Fruit fly (Drosophila melanogaster) S2 (cell line): ENCODE measurements around the gene meru.

Experiments
- CG8478 ChIP-seq: fragments of >200 bp; optimal IDR thresholded peaks from 2 replicates; lab custom pipeline; 2018
- CTCF ChIP-seq, 2 experiments: fragments of >200 bp; optimal IDR thresholded peaks; 2 replicates each; lab custom pipeline; 2018

Gene meru

dm6 chr3L:15843962-15844361, at the start of gene meru:
Gene meru (minus strand): TSS chr3L:15844062.
- TF ChIP-seq CTCF (optimal IDR thresholded peaks at IDR 0.05; lab: Kevin White, UChicago): no peak
- TF ChIP-seq CG8478 (lab: Kevin White, UChicago): no peak

DNA sequence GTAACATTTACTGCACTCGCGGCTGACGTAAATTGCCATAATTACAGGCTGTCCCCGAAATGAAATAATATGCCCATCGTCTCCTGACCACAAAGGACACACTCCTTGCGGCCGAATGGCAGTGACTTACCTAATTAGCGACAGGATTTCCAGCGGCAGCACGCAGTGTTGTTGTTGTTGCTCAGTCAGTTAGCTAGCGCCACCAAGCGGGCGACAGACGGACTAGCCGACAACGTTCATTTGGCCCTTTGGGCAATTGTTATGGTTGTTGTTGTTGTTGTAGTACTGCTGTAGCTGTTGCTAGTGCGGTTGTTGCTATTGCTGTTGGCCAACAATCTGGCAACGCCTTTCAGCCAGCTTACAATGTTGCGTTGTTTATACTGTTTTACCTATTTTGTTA, 49.6 kb upstream of the meru start:
- TF ChIP-seq CTCF (optimal IDR thresholded peaks at IDR 0.05; lab: Kevin White, UChicago) (peak; percentile 73 to 88), CG8478 (lab: Kevin White, UChicago) (no peak)

dm6 chr3L:15877520-15877919, 33.7 kb upstream of the meru start:
- TF ChIP-seq CG8478 (lab: Kevin White, UChicago) (no peak), CTCF (optimal IDR thresholded peaks at IDR 0.05; lab: Kevin White, UChicago) (no peak)

dm6 chr3L:15856035-15856434, 12.2 kb upstream of the meru start:
- TF ChIP-seq CG8478 (lab: Kevin White, UChicago) (no peak), CTCF (optimal IDR thresholded peaks at IDR 0.05; lab: Kevin White, UChicago) (no peak)

DNA sequence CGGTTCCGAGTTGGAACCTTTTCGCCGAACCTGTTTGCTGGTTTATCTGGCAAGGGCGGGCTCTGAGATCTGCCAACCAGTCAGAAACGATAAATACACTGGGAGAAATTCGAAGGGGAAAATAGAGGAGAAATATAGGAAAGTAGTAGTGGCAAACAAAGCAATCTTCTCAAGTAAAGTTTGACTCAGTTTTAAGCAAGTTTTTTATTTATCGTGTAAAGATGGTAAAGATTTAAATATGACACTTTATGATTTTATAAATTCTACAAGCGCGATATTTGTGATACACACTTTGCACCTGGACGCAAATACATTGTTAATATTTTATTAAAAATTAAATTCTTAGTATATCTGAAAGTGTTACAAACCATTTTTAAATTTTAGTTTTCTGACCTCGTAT, 3.8 kb upstream of the meru start:
- no peak for TF ChIP-seq CG8478 (lab: Kevin White, UChicago)
- TF ChIP-seq CTCF (optimal IDR thresholded peaks at IDR 0.05; lab: Kevin White, UChicago): no peak

DNA sequence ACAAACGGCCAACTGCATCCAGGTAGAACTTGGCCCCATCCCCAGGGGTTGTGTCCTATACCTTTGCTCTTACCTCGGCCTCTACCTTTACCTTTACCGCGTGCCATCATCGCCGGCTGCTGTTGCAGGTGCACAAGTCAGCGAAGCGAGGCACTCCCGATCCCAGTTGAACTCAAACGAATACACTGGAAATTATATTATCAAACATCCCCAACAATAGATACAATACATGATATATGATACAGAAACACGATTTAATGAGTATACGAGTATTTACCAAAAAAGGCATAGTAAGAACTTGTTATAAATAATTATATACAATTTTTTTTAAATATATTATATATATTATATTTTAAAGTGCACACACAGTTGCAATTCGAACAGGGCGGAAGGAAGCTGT, 3.4 kb upstream of the meru start:
- no peak for TF ChIP-seq CG8478 (lab: Kevin White, UChicago)
- TF ChIP-seq CTCF (optimal IDR thresholded peaks at IDR 0.05; lab: Kevin White, UChicago): no peak

DNA sequence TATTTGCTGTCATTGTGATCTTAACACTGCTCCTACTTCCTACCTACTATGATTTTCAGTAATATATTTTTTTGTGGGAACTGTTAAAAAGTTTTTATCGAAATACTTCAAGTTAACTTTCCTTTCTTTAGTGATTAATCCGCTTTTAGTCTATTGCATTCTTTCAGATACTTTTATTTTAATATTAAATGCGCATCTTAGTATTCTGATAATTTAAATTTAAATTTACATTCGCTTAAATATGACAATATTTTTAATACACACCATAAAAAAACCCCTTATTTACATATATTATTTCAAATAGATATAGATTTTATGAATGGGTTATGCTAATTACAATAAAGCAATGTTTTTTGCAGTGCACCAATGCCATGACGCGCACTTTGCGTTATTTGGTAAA, 715 bp upstream of the meru start:
- no peak for TF ChIP-seq CG8478 (lab: Kevin White, UChicago)
- TF ChIP-seq CTCF (optimal IDR thresholded peaks at IDR 0.05; lab: Kevin White, UChicago): no peak

DNA sequence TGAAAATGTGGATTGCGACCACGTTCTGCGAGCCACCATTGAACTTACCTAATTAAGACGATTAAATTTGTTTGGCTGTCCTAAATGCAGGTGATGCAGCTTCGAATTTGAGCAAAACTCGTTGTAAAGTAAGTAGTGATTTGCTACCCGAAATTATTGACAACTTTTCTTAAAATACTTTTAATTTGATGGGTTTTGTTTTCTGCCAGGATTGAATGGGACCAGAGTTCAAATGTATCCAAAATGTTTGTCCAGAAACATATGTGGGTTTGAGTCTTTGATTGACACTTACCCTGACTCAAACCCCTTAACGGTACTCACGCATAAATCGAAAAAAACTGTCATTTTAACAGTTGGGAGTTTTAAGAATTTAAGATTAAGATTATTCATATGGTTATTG, 6.7 kb downstream of the meru start, which contains the start of gene CG15715:
Gene CG15715, minus strand, starts transcription at position 274 of the 400 bp plus-strand sequence.
- TF ChIP-seq CG8478 (lab: Kevin White, UChicago) (no peak), CTCF (optimal IDR thresholded peaks at IDR 0.05; lab: Kevin White, UChicago) (peak in 1 of 2 experiments; percentile 54)

dm6 chr3L:15834877-15835555, 8.8 kb downstream of the meru start, which contains the start of gene CG18081:
Gene CG18081 (minus strand): TSS chr3L:15835388.
- TF ChIP-seq CG8478 (lab: Kevin White, UChicago): no peak
- peak in 1 of 2 experiments; percentile 46 for TF ChIP-seq CTCF (optimal IDR thresholded peaks at IDR 0.05; lab: Kevin White, UChicago)

dm6 chr3L:15832146-15832545, 11.7 kb downstream of the meru start, which contains the start of gene CG12713:
Gene CG12713 (plus strand): TSS chr3L:15832464.
- peak in 1 of 2 experiments; percentile 38 for TF ChIP-seq CTCF (optimal IDR thresholded peaks at IDR 0.05; lab: Kevin White, UChicago)
- no peak for TF ChIP-seq CG8478 (lab: Kevin White, UChicago)

dm6 chr3L:15826985-15827635, 16.8 kb downstream of the meru start:
- no peak for TF ChIP-seq CTCF (optimal IDR thresholded peaks at IDR 0.05; lab: Kevin White, UChicago)
- TF ChIP-seq CG8478 (lab: Kevin White, UChicago): no peak

DNA sequence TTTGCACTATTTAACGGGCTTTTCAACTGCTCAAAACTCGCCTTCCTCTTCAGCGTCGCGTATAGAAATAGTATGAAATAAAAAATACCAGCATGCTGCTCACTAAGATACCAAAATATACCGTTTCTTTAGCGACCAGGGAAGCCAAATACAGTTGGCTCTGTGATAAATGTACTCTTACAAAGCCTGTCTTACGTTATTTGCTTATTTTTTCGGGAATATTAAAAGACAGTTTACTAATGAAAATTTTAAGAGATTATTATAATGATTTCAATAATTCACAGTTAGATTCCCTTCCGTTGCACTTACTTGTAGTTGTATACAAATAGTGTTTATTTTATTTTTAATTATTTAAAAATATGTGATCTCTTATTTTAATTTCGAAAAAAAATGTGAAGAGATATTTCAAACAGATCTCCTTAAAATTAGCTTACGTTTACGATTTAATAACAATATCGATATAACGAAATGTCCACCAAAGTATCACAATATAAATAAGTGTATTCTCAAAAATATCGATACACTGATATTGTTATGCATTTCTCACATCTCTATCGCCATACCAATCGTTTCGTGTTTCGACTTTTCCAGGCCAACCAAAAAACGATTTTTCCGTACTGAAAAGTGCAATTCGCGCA, 17.4 kb downstream of the meru start, which contains the start of the genes DCP2 and dbo:
Gene DCP2, minus strand, starts transcription at position 77 of the 638 bp plus-strand sequence.
Gene dbo, plus strand, starts transcription at position 542 of the 638 bp plus-strand sequence.
- TF ChIP-seq CG8478 (lab: Kevin White, UChicago): no peak
- no peak for TF ChIP-seq CTCF (optimal IDR thresholded peaks at IDR 0.05; lab: Kevin White, UChicago)

- TF ChIP-seq CTCF (optimal IDR thresholded peaks at IDR 0.05; lab: Kevin White, UChicago): no peak
- TF ChIP-seq CG8478 (lab: Kevin White, UChicago): no peak
These were observed 18.2 kb downstream of the meru start for dm6 chr3L:15825493-15826209.

DNA sequence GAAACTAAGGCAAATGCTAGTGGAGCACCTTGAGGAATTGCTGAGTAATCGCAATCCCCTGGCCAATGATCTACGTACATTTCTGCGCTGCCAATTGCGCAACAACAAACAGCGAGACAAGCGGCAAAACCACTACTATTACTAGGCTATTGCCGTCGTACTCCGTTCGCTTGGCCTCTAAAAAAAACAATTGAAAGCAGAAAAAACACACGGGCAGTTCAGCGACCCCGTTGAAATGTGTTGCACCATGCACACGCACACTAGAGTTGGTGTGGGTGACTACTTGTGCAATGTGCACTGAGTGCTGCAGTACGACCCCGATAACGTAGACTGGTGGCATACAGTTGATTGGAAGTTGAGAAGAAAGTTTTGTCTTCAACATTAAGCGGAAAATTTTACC, 19.3 kb downstream of the meru start:
- no peak for TF ChIP-seq CTCF (optimal IDR thresholded peaks at IDR 0.05; lab: Kevin White, UChicago)
- no peak for TF ChIP-seq CG8478 (lab: Kevin White, UChicago)
